Fruit fly (Drosophila melanogaster): ENCODE data around the gene CG31975.
A peak's percentile ranks its signal among the peaks of the same experiment; 100 is the strongest.

The CG31975 gene

dm6 chr2L:181020-181419, 40.2 kb upstream of the CG31975 start (continued):
- TF ChIP-seq Dbx (GFP tag; IDR thresholded peaks at IDR 0.05) (no peak), CG15601 (tag; optimal IDR thresholded peaks at IDR 0.05) (no peak), grn (GFP tag; optimal IDR thresholded peaks at IDR 0.05) (no peak), CG11504 (tag; optimal IDR thresholded peaks at IDR 0.05) (peak; percentile 94), CG2199 (GFP tag; IDR thresholded peaks at IDR 0.05) (0 out of 3 replicates have a peak, but pooled peaks have one; percentile 27), Dref (GFP tag; IDR thresholded peaks at IDR 0.05) (no peak), CG1792 (GFP tag; optimal IDR thresholded peaks at IDR 0.05) (no peak), Hmr (GFP tag; optimal IDR thresholded peaks at IDR 0.05) (no peak), crc (GFP tag; optimal IDR thresholded peaks at IDR 0.05) (no peak)

DNA sequence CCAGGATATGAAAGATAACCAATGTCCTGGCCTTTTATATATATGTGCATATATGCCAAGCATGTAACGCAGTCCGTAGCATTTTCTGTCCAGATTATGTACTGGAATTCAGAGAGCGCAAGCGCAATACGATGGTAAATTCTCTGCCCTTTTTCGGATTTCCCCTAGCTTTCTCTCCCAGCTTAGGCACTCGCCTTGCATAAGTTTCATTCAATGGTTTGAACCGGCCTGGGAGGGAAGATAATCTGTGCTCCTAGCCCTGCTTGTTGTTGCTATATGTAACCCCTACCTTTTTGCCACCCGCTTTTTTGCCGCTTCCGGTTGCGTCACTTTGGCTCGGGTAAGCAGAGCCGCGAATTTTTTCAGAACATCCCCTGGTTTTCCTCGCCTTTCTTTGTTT, 38.3 kb upstream of the CG31975 start:
- TF ChIP-seq CG2875 (GFP tag; optimal IDR thresholded peaks at IDR 0.05) (no peak), CG16815 (GFP tag; optimal IDR thresholded peaks at IDR 0.05) (no peak), abd-A (tag; optimal IDR thresholded peaks at IDR 0.05) (peak; percentile 35), gro (GFP tag; optimal IDR thresholded peaks at IDR 0.05) (no peak), Pdp1 (GFP tag; optimal IDR thresholded peaks at IDR 0.05) (peak in 1 of 2 experiments; percentile 66), Chrac-16 (GFP tag; optimal IDR thresholded peaks at IDR 0.05) (no peak), CG2199 (GFP tag; IDR thresholded peaks at IDR 0.05) (no peak), CG2120 (GFP tag; optimal IDR thresholded peaks at IDR 0.05) (no peak), CG6689 (GFP tag; IDR thresholded peaks at IDR 0.05) (no peak), Hand (GFP tag; optimal IDR thresholded peaks at IDR 0.05) (no peak), lola (GFP tag; optimal IDR thresholded peaks at IDR 0.05) (no peak), chinmo (GFP tag; IDR thresholded peaks at IDR 0.05; ENCODE audit: partially characterized antibody) (0 out of 4 replicates have a peak, but pooled peaks have one; percentile 64), schlank (tag; optimal IDR thresholded peaks at IDR 0.05) (no peak), CG11696 (GFP tag; IDR thresholded peaks at IDR 0.05) (no peak), Bdp1 (GFP tag; optimal IDR thresholded peaks at IDR 0.05) (no peak), Opbp (GFP tag; IDR thresholded peaks at IDR 0.05; ENCODE audit: partially characterized antibody) (no peak), pita (GFP tag; optimal IDR thresholded peaks at IDR 0.05) (no peak), CG13624 (GFP tag; optimal IDR thresholded peaks at IDR 0.05) (no peak), Fer1 (GFP tag; optimal IDR thresholded peaks at IDR 0.05) (no peak), CG10147 (GFP tag; optimal IDR thresholded peaks at IDR 0.05) (no peak), dmrt99B (tag; optimal IDR thresholded peaks at IDR 0.05) (no peak), CG10462 (GFP tag; optimal IDR thresholded peaks at IDR 0.05) (no peak), CG17802 (tag; optimal IDR thresholded peaks at IDR 0.05) (no peak), CG12236 (GFP tag; optimal IDR thresholded peaks at IDR 0.05) (no peak), Jarid2 (GFP tag; optimal IDR thresholded peaks at IDR 0.05) (no peak), CkIIα-i1 (GFP tag; IDR thresholded peaks at IDR 0.05) (no peak), amos (GFP tag; IDR thresholded peaks at IDR 0.05; ENCODE audit: partially characterized antibody) (no peak), CG18011 (GFP tag; optimal IDR thresholded peaks at IDR 0.05) (no peak), yki (optimal IDR thresholded peaks at IDR 0.05) (no peak), psq (GFP tag; optimal IDR thresholded peaks at IDR 0.05) (no peak), maf-S (GFP tag; optimal IDR thresholded peaks at IDR 0.05) (no peak), CG34224 (GFP tag; IDR thresholded peaks at IDR 0.05; ENCODE audit: partially characterized antibody) (no peak), CG7556 (GFP tag; optimal IDR thresholded peaks at IDR 0.05) (no peak), CG42726 (GFP tag; IDR thresholded peaks at IDR 0.05; ENCODE audit: partially characterized antibody) (no peak), CG13296 (GFP tag; optimal IDR thresholded peaks at IDR 0.05) (no peak), btn (GFP tag; optimal IDR thresholded peaks at IDR 0.05) (no peak), ap (GFP tag; IDR thresholded peaks at IDR 0.05) (no peak), H2.0 (GFP tag; IDR thresholded peaks at IDR 0.05) (no peak), CG10543 (GFP tag; optimal IDR thresholded peaks at IDR 0.05) (no peak), Tbp (GFP tag; optimal IDR thresholded peaks at IDR 0.05) (no peak), CG2129 (GFP tag; IDR thresholded peaks at IDR 0.05; ENCODE audit: partially characterized antibody) (no peak)
